Fruit fly (Drosophila melanogaster): ENCODE results near the gene Ziz.

Ziz gene

dm6 chr2L:7545608-7546275 is 49.6 kb upstream of the Ziz start:
- TF ChIP-seq CG8119 (GFP tag; IDR thresholded peaks at IDR 0.05) (no peak), vri (GFP tag; optimal IDR thresholded peaks at IDR 0.05) (no peak), fd59A (GFP tag; optimal IDR thresholded peaks at IDR 0.05) (no peak), Hr39 (GFP tag; optimal IDR thresholded peaks at IDR 0.05) (no peak), Blimp-1 (GFP tag; optimal IDR thresholded peaks at IDR 0.05) (no peak), CG6792 (GFP tag; optimal IDR thresholded peaks at IDR 0.05) (no peak), Sox14 (GFP tag; optimal IDR thresholded peaks at IDR 0.05) (no peak), acj6 (GFP tag; optimal IDR thresholded peaks at IDR 0.05) (no peak), CG8632 (GFP tag; optimal IDR thresholded peaks at IDR 0.05) (no peak), pdm3 (GFP tag; optimal IDR thresholded peaks at IDR 0.05) (no peak), CG6163 (GFP tag; IDR thresholded peaks at IDR 0.05) (no peak), CG11762 (GFP tag; optimal IDR thresholded peaks at IDR 0.05; ENCODE audit: insufficient read depth) (no peak), cyc (GFP tag; optimal IDR thresholded peaks at IDR 0.05) (no peak), CG8319 (GFP tag; optimal IDR thresholded peaks at IDR 0.05) (no peak), CG10631 (GFP tag; optimal IDR thresholded peaks at IDR 0.05) (no peak), CG31627 (GFP tag; optimal IDR thresholded peaks at IDR 0.05) (no peak), svp (GFP tag) (no peak)

- TF ChIP-seq Eip75B (GFP tag; optimal IDR thresholded peaks at IDR 0.05): peak; percentile 18
- peak; percentile 2 for TF ChIP-seq CG6792 (GFP tag; optimal IDR thresholded peaks at IDR 0.05)
- TF ChIP-seq OdsH (GFP tag; optimal IDR thresholded peaks at IDR 0.05): peak; percentile 19
- TF ChIP-seq CG11762 (GFP tag; optimal IDR thresholded peaks at IDR 0.05; ENCODE audit: insufficient read depth): no peak
- no peak for TF ChIP-seq fkh (GFP tag; optimal IDR thresholded peaks at IDR 0.05)
- TF ChIP-seq CG6163 (GFP tag; IDR thresholded peaks at IDR 0.05): peak; percentile 66; the same call in 1 of the 3 replicates
- TF ChIP-seq topi (GFP tag; optimal IDR thresholded peaks at IDR 0.05): peak; percentile 26
- TF ChIP-seq lz (GFP tag; optimal IDR thresholded peaks at IDR 0.05): peak; percentile 39
- TF ChIP-seq Sox102F (GFP tag; optimal IDR thresholded peaks at IDR 0.05): peak; percentile 32
- peak; percentile 41; the same call in 2 of the 3 replicates for TF ChIP-seq CG8119 (GFP tag; IDR thresholded peaks at IDR 0.05)
- peak; percentile 20 for TF ChIP-seq cyc (GFP tag; optimal IDR thresholded peaks at IDR 0.05)
- TF ChIP-seq ss (GFP tag; optimal IDR thresholded peaks at IDR 0.05): no peak
- TF ChIP-seq CG10631 (GFP tag; optimal IDR thresholded peaks at IDR 0.05): peak; percentile 30
- TF ChIP-seq CG31627 (GFP tag; optimal IDR thresholded peaks at IDR 0.05): peak; percentile 29
- peak; percentile 45 for TF ChIP-seq CG3919 (GFP tag; optimal IDR thresholded peaks at IDR 0.05)
- TF ChIP-seq Ets96B (tag; optimal IDR thresholded peaks at IDR 0.05): peak; percentile 20
- TF ChIP-seq net (GFP tag; optimal IDR thresholded peaks at IDR 0.05): peak; percentile 27
- peak; percentile 75 for TF ChIP-seq Eip78C (GFP tag)
- peak; percentile 44 for TF ChIP-seq Met (GFP tag; optimal IDR thresholded peaks at IDR 0.05)
- TF ChIP-seq CG34406 (GFP tag; optimal IDR thresholded peaks at IDR 0.05): peak; percentile 4
- TF ChIP-seq dsx (GFP tag; optimal IDR thresholded peaks at IDR 0.05; ENCODE audit: poor library complexity, severe bottlenecking): peak; percentile 36
- no peak for TF ChIP-seq CG11902 (GFP tag; optimal IDR thresholded peaks at IDR 0.05)
- TF ChIP-seq CG32006 (GFP tag; optimal IDR thresholded peaks at IDR 0.05): peak; percentile 26
- peak; percentile 38; the same call in 1 of the 2 replicates for TF ChIP-seq CG15336 (GFP tag; IDR thresholded peaks at IDR 0.05)
- no peak for TF ChIP-seq fd85E (GFP tag; optimal IDR thresholded peaks at IDR 0.05)
- peak; percentile 38 for TF ChIP-seq acj6 (GFP tag; optimal IDR thresholded peaks at IDR 0.05)
- peak; percentile 39 for TF ChIP-seq esn (GFP tag; optimal IDR thresholded peaks at IDR 0.05)
- no peak for TF ChIP-seq CG16779 (tag; optimal IDR thresholded peaks at IDR 0.05)
- peak; percentile 24 for TF ChIP-seq Hr39 (GFP tag; optimal IDR thresholded peaks at IDR 0.05)
- TF ChIP-seq fd59A (GFP tag; optimal IDR thresholded peaks at IDR 0.05): no peak
Measured at dm6 chr2L:7544267-7544670, 48.2 kb upstream of the Ziz start.
